Fruit fly (Drosophila melanogaster): Measurements from ENCODE around the gene CG33172.

Gene CG33172

DNA sequence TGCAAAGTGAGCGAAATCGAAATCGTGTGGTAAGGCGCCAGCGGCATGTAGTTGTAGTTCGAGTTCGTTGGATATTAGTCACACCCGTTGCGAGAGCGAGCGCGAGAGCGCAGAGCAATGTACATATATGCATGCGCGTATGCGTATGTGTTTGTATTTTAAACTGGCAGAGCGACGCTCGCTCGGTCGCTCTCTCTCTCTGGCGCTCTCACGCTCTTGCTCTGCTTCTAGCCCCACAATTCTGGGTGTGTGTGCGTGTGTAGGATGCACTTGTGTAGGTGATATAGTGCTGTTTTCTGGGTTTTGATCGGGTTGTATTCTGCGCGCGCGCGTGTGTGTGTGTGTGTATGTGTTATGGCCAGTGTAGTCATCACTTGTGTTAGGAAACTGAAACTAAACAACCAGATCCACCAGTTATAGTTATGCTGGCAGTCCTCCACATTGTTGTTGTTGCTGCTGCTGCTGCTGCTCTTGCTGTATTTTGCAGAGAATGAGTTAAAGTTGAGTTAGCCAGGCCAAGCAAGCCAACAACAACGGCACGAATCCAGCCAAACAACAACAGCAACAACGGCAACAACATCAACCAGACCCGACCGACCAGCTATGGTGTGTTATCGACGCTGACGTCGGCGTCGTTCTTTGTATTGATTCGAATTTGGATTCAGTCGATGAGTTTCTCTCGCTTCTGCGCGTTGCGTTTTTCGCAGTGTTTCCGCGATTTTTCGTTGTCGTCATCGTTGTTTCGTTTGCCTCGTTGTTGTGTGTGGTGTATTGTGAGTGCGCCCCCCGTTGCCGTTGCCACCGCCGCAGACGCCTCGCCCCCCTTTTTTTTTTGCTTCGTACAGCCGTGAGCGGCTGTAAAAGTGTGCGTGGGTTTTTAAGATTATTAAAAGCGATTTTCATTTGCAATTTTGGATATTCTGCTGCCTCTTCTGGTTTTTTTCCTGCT lies 42.5 kb downstream of the CG33172 start:
- no peak for TF ChIP-seq Clk (GFP tag; optimal IDR thresholded peaks at IDR 0.05)
- peak; percentile 20 for TF ChIP-seq Mnt (GFP tag; optimal IDR thresholded peaks at IDR 0.05)
- no peak for TF ChIP-seq CG1620 (GFP tag; optimal IDR thresholded peaks at IDR 0.05)
- no peak for TF ChIP-seq CG7045 (GFP tag; optimal IDR thresholded peaks at IDR 0.05)
- TF ChIP-seq Hr96 (GFP tag; optimal IDR thresholded peaks at IDR 0.05) = no peak
- TF ChIP-seq toe (GFP tag; optimal IDR thresholded peaks at IDR 0.05) = no peak
- no peak for TF ChIP-seq CG33017 (tag; optimal IDR thresholded peaks at IDR 0.05)
- TF ChIP-seq CG12768 (GFP tag; optimal IDR thresholded peaks at IDR 0.05) = peak; percentile 3
- TF ChIP-seq Crg-1 (GFP tag; optimal IDR thresholded peaks at IDR 0.05) = no peak
- no peak for TF ChIP-seq ovo (GFP tag; optimal IDR thresholded peaks at IDR 0.05)
- TF ChIP-seq CG14711 (tag; optimal IDR thresholded peaks at IDR 0.05) = peak; percentile 65
- TF ChIP-seq cnc (optimal IDR thresholded peaks at IDR 0.05) = no peak
- TF ChIP-seq CG7101 (tag; optimal IDR thresholded peaks at IDR 0.05) = peak; percentile 27
- peak; percentile 61 for TF ChIP-seq cic (GFP tag; optimal IDR thresholded peaks at IDR 0.05)
- peak; percentile 80 for TF ChIP-seq kay (GFP tag; ENCODE audit: borderline replicate concordance)
- peak; percentile 78 for TF ChIP-seq bab1 (GFP tag; optimal IDR thresholded peaks at IDR 0.05)
- peak; percentile 82 for TF ChIP-seq tj (GFP tag; optimal IDR thresholded peaks at IDR 0.05)
- no peak for TF ChIP-seq CG5204 (GFP tag; optimal IDR thresholded peaks at IDR 0.05)
- peak; percentile 44 for TF ChIP-seq CG11617 (GFP tag; optimal IDR thresholded peaks at IDR 0.05)
- TF ChIP-seq pad (GFP tag; optimal IDR thresholded peaks at IDR 0.05) = peak; percentile 1

- TF ChIP-seq Clk (GFP tag; optimal IDR thresholded peaks at IDR 0.05) = no peak
- TF ChIP-seq Crg-1 (GFP tag; optimal IDR thresholded peaks at IDR 0.05) = no peak
- TF ChIP-seq kay (GFP tag; ENCODE audit: borderline replicate concordance) = peak; percentile 75
- no peak for TF ChIP-seq cic (GFP tag; optimal IDR thresholded peaks at IDR 0.05)
Measured at dm6 chrX:15812615-15812995, 43.1 kb downstream of the CG33172 start.

DNA sequence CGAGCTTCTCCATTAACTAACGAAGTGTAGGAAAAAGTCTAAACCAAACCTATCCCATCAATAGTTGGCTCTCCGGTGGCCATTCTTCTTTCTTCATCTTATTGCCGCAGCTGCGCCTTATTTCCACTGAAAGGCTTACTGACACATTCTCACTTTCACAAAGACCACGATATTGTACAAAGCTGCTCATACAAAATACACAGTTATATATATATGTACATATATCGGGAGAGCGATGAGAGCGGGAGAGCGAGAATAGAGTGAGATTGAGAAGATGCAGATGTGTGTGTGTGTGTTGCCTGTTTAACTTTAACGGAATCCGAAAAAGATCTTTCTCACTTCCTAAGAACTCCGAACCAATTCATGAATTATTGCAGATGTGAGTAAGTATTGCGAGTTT lies 43.8 kb downstream of the CG33172 start:
- peak; percentile 93 for TF ChIP-seq kay (GFP tag; ENCODE audit: borderline replicate concordance)
- TF ChIP-seq CG7045 (GFP tag; optimal IDR thresholded peaks at IDR 0.05) = no peak
- TF ChIP-seq bab1 (GFP tag; optimal IDR thresholded peaks at IDR 0.05) = no peak
- peak; percentile 22 for TF ChIP-seq tj (GFP tag; optimal IDR thresholded peaks at IDR 0.05)
- no peak for TF ChIP-seq CG12768 (GFP tag; optimal IDR thresholded peaks at IDR 0.05)
- peak; percentile 18 for TF ChIP-seq ovo (GFP tag; optimal IDR thresholded peaks at IDR 0.05)
- TF ChIP-seq Clk (GFP tag; optimal IDR thresholded peaks at IDR 0.05) = no peak

- TF ChIP-seq kay (GFP tag; ENCODE audit: borderline replicate concordance) = no peak
- TF ChIP-seq CG33017 (tag; optimal IDR thresholded peaks at IDR 0.05) = no peak
- peak; percentile 86 for TF ChIP-seq tj (GFP tag; optimal IDR thresholded peaks at IDR 0.05)
- TF ChIP-seq toe (GFP tag; optimal IDR thresholded peaks at IDR 0.05) = no peak
- no peak for TF ChIP-seq CG14711 (tag; optimal IDR thresholded peaks at IDR 0.05)
Measured at dm6 chrX:15814485-15814884, 45.0 kb downstream of the CG33172 start.

DNA sequence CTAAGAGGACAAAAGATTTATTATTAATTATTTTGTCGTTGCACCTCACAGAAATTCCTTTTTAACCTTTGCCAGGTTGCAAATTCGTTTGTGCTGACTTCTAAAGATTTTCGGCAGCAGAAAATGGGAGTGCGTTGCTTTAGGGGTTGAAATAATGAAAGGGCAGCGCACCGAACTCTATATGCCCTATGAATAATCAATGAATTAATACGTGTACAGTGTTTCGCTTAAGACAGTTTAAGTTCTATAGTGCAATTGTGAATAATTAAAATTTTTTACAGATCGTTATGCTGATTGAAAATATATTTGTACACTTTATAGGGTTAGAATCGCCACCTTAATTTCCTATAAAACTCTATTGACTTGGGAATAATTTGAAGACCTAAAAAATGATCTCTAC lies 46.7 kb downstream of the CG33172 start:
- TF ChIP-seq CG5204 (GFP tag; optimal IDR thresholded peaks at IDR 0.05) = no peak
- TF ChIP-seq Hr96 (GFP tag; optimal IDR thresholded peaks at IDR 0.05) = no peak
- no peak for TF ChIP-seq tj (GFP tag; optimal IDR thresholded peaks at IDR 0.05)
- no peak for TF ChIP-seq CG33017 (tag; optimal IDR thresholded peaks at IDR 0.05)
- TF ChIP-seq kay (GFP tag; ENCODE audit: borderline replicate concordance) = no peak
- no peak for TF ChIP-seq cic (GFP tag; optimal IDR thresholded peaks at IDR 0.05)
- no peak for TF ChIP-seq bab1 (GFP tag; optimal IDR thresholded peaks at IDR 0.05)
- no peak for TF ChIP-seq toe (GFP tag; optimal IDR thresholded peaks at IDR 0.05)
- TF ChIP-seq CG7045 (GFP tag; optimal IDR thresholded peaks at IDR 0.05) = no peak
- no peak for TF ChIP-seq CG1620 (GFP tag; optimal IDR thresholded peaks at IDR 0.05)
- TF ChIP-seq Mnt (GFP tag; optimal IDR thresholded peaks at IDR 0.05) = no peak
- TF ChIP-seq pad (GFP tag; optimal IDR thresholded peaks at IDR 0.05) = no peak
- no peak for TF ChIP-seq cnc (optimal IDR thresholded peaks at IDR 0.05)
- no peak for TF ChIP-seq Crg-1 (GFP tag; optimal IDR thresholded peaks at IDR 0.05)
- no peak for TF ChIP-seq CG12768 (GFP tag; optimal IDR thresholded peaks at IDR 0.05)

DNA sequence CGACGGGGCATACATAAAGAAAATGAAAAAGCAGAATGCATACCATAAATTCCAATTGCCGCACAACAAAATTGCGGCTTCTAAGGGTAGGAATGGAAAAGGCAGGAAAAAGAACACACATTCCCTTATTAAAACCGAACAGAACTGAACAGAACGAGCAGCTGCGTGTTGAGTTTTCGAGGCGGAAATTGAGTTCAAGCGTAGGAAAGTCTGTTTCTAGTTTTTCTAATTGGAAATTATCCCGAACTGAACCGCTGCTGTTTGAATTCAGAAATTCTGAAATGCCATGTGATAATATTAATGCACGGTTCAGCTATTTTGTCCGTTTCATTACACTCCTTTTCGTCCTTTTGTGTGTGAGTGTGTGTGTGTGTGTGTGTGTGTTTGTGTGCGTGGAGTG lies 47.4 kb downstream of the CG33172 start:
- no peak for TF ChIP-seq Crg-1 (GFP tag; optimal IDR thresholded peaks at IDR 0.05)
- TF ChIP-seq CG11617 (GFP tag; optimal IDR thresholded peaks at IDR 0.05) = no peak
- no peak for TF ChIP-seq cic (GFP tag; optimal IDR thresholded peaks at IDR 0.05)
- no peak for TF ChIP-seq pad (GFP tag; optimal IDR thresholded peaks at IDR 0.05)
- no peak for TF ChIP-seq ovo (GFP tag; optimal IDR thresholded peaks at IDR 0.05)
- TF ChIP-seq CG33017 (tag; optimal IDR thresholded peaks at IDR 0.05) = no peak
- TF ChIP-seq CG14711 (tag; optimal IDR thresholded peaks at IDR 0.05) = no peak
- no peak for TF ChIP-seq Hr96 (GFP tag; optimal IDR thresholded peaks at IDR 0.05)
- TF ChIP-seq bab1 (GFP tag; optimal IDR thresholded peaks at IDR 0.05) = no peak

- TF ChIP-seq ovo (GFP tag; optimal IDR thresholded peaks at IDR 0.05) = no peak
- no peak for TF ChIP-seq CG11617 (GFP tag; optimal IDR thresholded peaks at IDR 0.05)
Measured at dm6 chrX:15817823-15818222, 48.4 kb downstream of the CG33172 start.
